Fruit fly (Drosophila melanogaster): ENCODE measurements around the gene CG6026.

CG6026 gene

dm6 chr3R:18985114-18985785 is 48.1 kb upstream of the CG6026 start (continued):
- TF ChIP-seq Lhr (GFP tag; optimal IDR thresholded peaks at IDR 0.05) (no peak), bbx (GFP tag; IDR thresholded peaks at IDR 0.05; ENCODE audit: partially characterized antibody) (no peak), BEAF-32 (GFP tag; optimal IDR thresholded peaks at IDR 0.05) (no peak), CG3726 (GFP tag; IDR thresholded peaks at IDR 0.05) (no peak), CG11696 (GFP tag; IDR thresholded peaks at IDR 0.05) (no peak), GATAe (GFP tag; conservative IDR thresholded peaks at IDR 0.05) (peak; percentile 68), CG16779 (GFP tag; IDR thresholded peaks at IDR 0.05) (no peak), dm (GFP tag; optimal IDR thresholded peaks at IDR 0.05) (no peak), CG11504 (tag; optimal IDR thresholded peaks at IDR 0.05) (peak; percentile 62), CG3847 (GFP tag; IDR thresholded peaks at IDR 0.05) (0 out of 2 replicates have a peak, but pooled peaks have one; percentile 27), emc (GFP tag; optimal IDR thresholded peaks at IDR 0.05) (no peak), zen (tag; optimal IDR thresholded peaks at IDR 0.05) (no peak), cad (GFP tag; optimal IDR thresholded peaks at IDR 0.05) (no peak), Dbx (GFP tag; IDR thresholded peaks at IDR 0.05) (peak; percentile 63; the same call in 1 of the 3 replicates), HLHmδ (GFP tag; optimal IDR thresholded peaks at IDR 0.05) (no peak), CG3838 (GFP tag; optimal IDR thresholded peaks at IDR 0.05) (no peak), Usf (GFP tag; optimal IDR thresholded peaks at IDR 0.05) (peak; percentile 37), ERR (GFP tag; optimal IDR thresholded peaks at IDR 0.05) (no peak), vvl (GFP tag; IDR thresholded peaks at IDR 0.05) (0 out of 2 replicates have a peak, but pooled peaks have one; percentile 16), CG14860 (GFP tag; IDR thresholded peaks at IDR 0.05; ENCODE audit: partially characterized antibody) (no peak), Awh (GFP tag; IDR thresholded peaks at IDR 0.05) (no peak), Poxn (GFP tag; IDR thresholded peaks at IDR 0.05) (no peak), CG18262 (tag; optimal IDR thresholded peaks at IDR 0.05) (peak; percentile 2), lab (GFP tag; optimal IDR thresholded peaks at IDR 0.05) (peak; percentile 73), CG9215 (GFP tag; IDR thresholded peaks at IDR 0.05) (peak; percentile 45; the same call in 1 of the 2 replicates), CG13296 (GFP tag; optimal IDR thresholded peaks at IDR 0.05) (peak; percentile 32), HHEX (GFP tag; optimal IDR thresholded peaks at IDR 0.05) (peak; percentile 57), luna (GFP tag; optimal IDR thresholded peaks at IDR 0.05) (no peak), B-H1 (GFP tag; IDR thresholded peaks at IDR 0.05) (no peak), CG34422 (GFP tag; IDR thresholded peaks at IDR 0.05) (no peak), CG2875 (GFP tag; optimal IDR thresholded peaks at IDR 0.05) (no peak), Atf3 (GFP tag; optimal IDR thresholded peaks at IDR 0.05) (no peak), H15 (GFP tag; IDR thresholded peaks at IDR 0.05) (no peak), zfh1 (GFP tag; IDR thresholded peaks at IDR 0.05) (no peak), yki (optimal IDR thresholded peaks at IDR 0.05) (no peak), sima (GFP tag; optimal IDR thresholded peaks at IDR 0.05) (no peak), CG17802 (tag; optimal IDR thresholded peaks at IDR 0.05) (no peak), CG31224 (GFP tag; IDR thresholded peaks at IDR 0.05) (no peak), Hsf (GFP tag; optimal IDR thresholded peaks at IDR 0.05) (peak; percentile 24), CG7786 (GFP tag; optimal IDR thresholded peaks at IDR 0.05) (no peak), Hr3 (GFP tag; optimal IDR thresholded peaks at IDR 0.05) (peak; percentile 26), CG12236 (GFP tag; optimal IDR thresholded peaks at IDR 0.05) (no peak), CoRest (tag; optimal IDR thresholded peaks at IDR 0.05) (peak; percentile 54), Tbp (GFP tag; optimal IDR thresholded peaks at IDR 0.05) (no peak), CG2889 (GFP tag; IDR thresholded peaks at IDR 0.05) (no peak), sqz (GFP tag; optimal IDR thresholded peaks at IDR 0.05) (no peak), CG17186 (GFP tag; optimal IDR thresholded peaks at IDR 0.05) (no peak), CG10565 (GFP tag; optimal IDR thresholded peaks at IDR 0.05) (no peak), D (optimal IDR thresholded peaks at IDR 0.05) (no peak), D (GFP tag; optimal IDR thresholded peaks at IDR 0.05) (no peak), CG12744 (GFP tag; optimal IDR thresholded peaks at IDR 0.05) (no peak), ab (GFP tag; optimal IDR thresholded peaks at IDR 0.05) (no peak)
